Worm (Caenorhabditis elegans) whole organism, late embryonic: ENCODE data around the gene ceh-79.

Experiments
- C08G9.2 ChIP-seq: sonication (generic microtip); optimal IDR thresholded peaks from 2 replicates; lab custom pipeline; 2016; ENCODE audit warnings: mild to moderate bottlenecking, missing genetic modification characterization, moderate library complexity, missing compliant biosample characterization
- C38D4.7 ChIP-seq: fragments of 200-800 bp; sonication (Bioruptor generic); optimal IDR thresholded peaks from 2 replicates; lab custom pipeline; 2018; ENCODE audit warnings: mild to moderate bottlenecking, missing genetic modification characterization, moderate library complexity, missing compliant biosample characterization
- F13H6.1 ChIP-seq: sonication (generic microtip); optimal IDR thresholded peaks from 2 replicates; lab custom pipeline; 2016; ENCODE audit warnings: missing genetic modification characterization, missing compliant biosample characterization
- K09A11.1 ChIP-seq: sonication (generic microtip); optimal IDR thresholded peaks from 2 replicates; lab custom pipeline; 2017; ENCODE audit warnings: antibody characterized with exemption, mild to moderate bottlenecking, missing genetic modification characterization, missing compliant biosample characterization; ENCODE audit not compliant: insufficient read depth
- ama-1 ChIP-seq: fragments of 150-350 bp; optimal IDR thresholded peaks from 2 replicates; lab custom pipeline; 2014
- ceh-14 ChIP-seq: sonication (generic microtip); optimal IDR thresholded peaks from 2 replicates; lab custom pipeline; 2016; ENCODE audit warnings: missing genotype, missing genetic modification characterization, missing compliant biosample characterization
- ceh-2 ChIP-seq: sonication (generic microtip); optimal IDR thresholded peaks from 2 replicates; lab custom pipeline; 2016; ENCODE audit warnings: missing genotype, missing genetic modification characterization, missing compliant biosample characterization
- ceh-22 ChIP-seq: sonication (generic microtip); optimal IDR thresholded peaks from 2 replicates; lab custom pipeline; 2017; ENCODE audit warnings: missing biosample characterization, missing genetic modification characterization
- ceh-30 ChIP-seq: fragments of 150-350 bp; optimal IDR thresholded peaks from 2 replicates; lab custom pipeline; 2014; ENCODE audit warnings: missing biosample characterization, missing genetic modification characterization
- ceh-31 ChIP-seq: sonication (generic microtip); optimal IDR thresholded peaks from 2 replicates; lab custom pipeline; 2016; ENCODE audit warnings: missing genetic modification characterization, missing compliant biosample characterization
- ceh-34 ChIP-seq: sonication (generic microtip); optimal IDR thresholded peaks from 2 replicates; lab custom pipeline; 2016; ENCODE audit warnings: mild to moderate bottlenecking, missing genetic modification characterization, missing compliant biosample characterization
- ceh-6 ChIP-seq: fragments of 200-800 bp; sonication (Bioruptor generic); optimal IDR thresholded peaks from 2 replicates; lab custom pipeline; 2018; ENCODE audit warnings: mild to moderate bottlenecking, missing genetic modification characterization, missing compliant biosample characterization
- che-1 ChIP-seq: sonication (generic microtip); optimal IDR thresholded peaks from 2 replicates; lab custom pipeline; 2016; ENCODE audit warnings: mild to moderate bottlenecking, missing genetic modification characterization, missing compliant biosample characterization
- dmd-4 ChIP-seq: sonication (generic microtip); optimal IDR thresholded peaks from 2 replicates; lab custom pipeline; 2016; ENCODE audit warnings: borderline replicate concordance, missing genetic modification characterization, missing compliant biosample characterization
- ets-4 ChIP-seq: sonication (generic microtip); optimal IDR thresholded peaks from 2 replicates; lab custom pipeline; 2016; ENCODE audit warnings: missing genetic modification characterization, missing compliant biosample characterization
- fkh-10 ChIP-seq: fragments of 150-350 bp; optimal IDR thresholded peaks from 2 replicates; lab custom pipeline; 2014; ENCODE audit warnings: missing biosample characterization, missing genetic modification reagents, missing genetic modification characterization
- hlh-13 ChIP-seq: fragments of 200-800 bp; sonication (Bioruptor generic); optimal IDR thresholded peaks from 2 replicates; lab custom pipeline; 2018; ENCODE audit warnings: mild to moderate bottlenecking, missing genetic modification characterization, missing compliant biosample characterization
- hlh-30 ChIP-seq: sonication (generic microtip); optimal IDR thresholded peaks from 2 replicates; lab custom pipeline; 2017; ENCODE audit warnings: antibody characterized with exemption, missing genetic modification characterization, missing compliant biosample characterization; ENCODE audit not compliant: insufficient read depth
- hlh-6 ChIP-seq: sonication (generic microtip); optimal IDR thresholded peaks from 2 replicates; lab custom pipeline; 2016; ENCODE audit warnings: missing genotype, missing genetic modification characterization, missing compliant biosample characterization
- hlh-8 ChIP-seq: sonication (generic microtip); optimal IDR thresholded peaks from 2 replicates; lab custom pipeline; 2016; ENCODE audit warnings: missing genotype, missing genetic modification characterization, missing compliant biosample characterization
- mec-3 ChIP-seq: sonication (generic microtip); optimal IDR thresholded peaks from 2 replicates; lab custom pipeline; 2016; ENCODE audit warnings: borderline replicate concordance, missing genetic modification characterization, missing compliant biosample characterization
- nhr-11 ChIP-seq: fragments of 150-350 bp; optimal IDR thresholded peaks from 2 replicates; lab custom pipeline; 2014; ENCODE audit warnings: missing biosample characterization, missing genetic modification characterization
- odd-2 ChIP-seq: sonication (generic microtip); optimal IDR thresholded peaks from 2 replicates; lab custom pipeline; 2017; ENCODE audit warnings: antibody characterized with exemption, mild to moderate bottlenecking, missing genetic modification characterization, missing compliant biosample characterization
- pag-3 ChIP-seq: sonication (generic microtip); optimal IDR thresholded peaks from 2 replicates; lab custom pipeline; 2016; ENCODE audit warnings: missing compliant biosample characterization, missing genetic modification characterization, borderline replicate concordance
- pat-9 ChIP-seq: fragments of 200-800 bp; sonication (Bioruptor generic); optimal IDR thresholded peaks from 2 replicates; lab custom pipeline; 2018; ENCODE audit warnings: mild to moderate bottlenecking, missing genetic modification characterization, moderate library complexity, missing compliant biosample characterization
- pqm-1 ChIP-seq: sonication (generic microtip); optimal IDR thresholded peaks from 2 replicates; lab custom pipeline; 2016; ENCODE audit warnings: missing genetic modification characterization, missing compliant biosample characterization
- sdc-2 ChIP-seq: sonication (generic microtip); optimal IDR thresholded peaks from 2 replicates; lab custom pipeline; 2016; ENCODE audit warnings: missing genotype, missing genetic modification characterization, missing compliant biosample characterization
- sox-2 ChIP-seq: fragments of 200-800 bp; sonication (Bioruptor generic); IDR thresholded peaks from 2 replicates; pipeline ENCODE4 v1.3.6; 2022; ENCODE audit warnings: missing genetic modification reagents, missing genetic modification characterization, missing compliant biosample characterization
- syd-9 ChIP-seq: sonication (generic microtip); optimal IDR thresholded peaks from 2 replicates; lab custom pipeline; 2016; ENCODE audit warnings: mild to moderate bottlenecking, missing genetic modification characterization, moderate library complexity, missing compliant biosample characterization
- tbx-2 ChIP-seq: sonication (generic microtip); optimal IDR thresholded peaks from 2 replicates; lab custom pipeline; 2016; ENCODE audit warnings: missing genetic modification characterization, missing compliant biosample characterization
- ttx-3 ChIP-seq: sonication (generic microtip); optimal IDR thresholded peaks from 2 replicates; lab custom pipeline; 2016; ENCODE audit warnings: missing genetic modification reagents, missing genetic modification characterization, missing compliant biosample characterization
- unc-42 ChIP-seq: sonication (generic microtip); optimal IDR thresholded peaks from 2 replicates; lab custom pipeline; 2016; ENCODE audit warnings: missing genotype, missing genetic modification characterization, missing compliant biosample characterization
- unc-55 ChIP-seq: sonication (generic microtip); optimal IDR thresholded peaks from 2 replicates; lab custom pipeline; 2017; ENCODE audit warnings: missing biosample characterization, missing genetic modification reagents, missing genetic modification characterization
- unc-86 ChIP-seq: sonication (generic microtip); optimal IDR thresholded peaks from 2 replicates; lab custom pipeline; 2016; ENCODE audit warnings: missing genetic modification characterization, missing compliant biosample characterization

The ceh-79 gene

DNA sequence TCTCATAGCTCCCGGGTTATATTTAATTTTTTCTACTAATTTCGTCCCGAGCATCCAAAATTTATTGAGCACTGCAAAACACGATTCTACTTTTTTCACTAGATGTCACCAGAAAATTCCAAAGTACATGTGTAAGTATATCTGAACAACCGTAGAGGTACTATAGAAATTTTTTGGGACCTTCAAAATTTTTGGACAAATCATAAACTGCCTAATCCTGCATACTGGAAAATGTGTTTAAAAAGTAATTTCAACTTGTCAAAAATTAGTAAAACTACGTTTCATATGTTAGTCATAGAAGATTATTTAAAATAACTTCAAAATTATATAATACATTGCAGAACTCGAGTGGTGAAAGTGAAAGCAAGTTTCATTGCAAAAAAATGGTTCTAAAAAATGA is 15.1 kb upstream of the ceh-79 start:
- no peak for TF ChIP-seq tbx-2
- TF ChIP-seq ceh-30 (tag; lab: Kevin White, UChicago), result no peak
- TF ChIP-seq K09A11.1 (tag; lab: Kevin White, UChicago), result no peak
- no peak for TF ChIP-seq mec-3 (tag; lab: Kevin White, UChicago)
- TF ChIP-seq ama-1 (lab: Kevin White, UChicago), result no peak

DNA sequence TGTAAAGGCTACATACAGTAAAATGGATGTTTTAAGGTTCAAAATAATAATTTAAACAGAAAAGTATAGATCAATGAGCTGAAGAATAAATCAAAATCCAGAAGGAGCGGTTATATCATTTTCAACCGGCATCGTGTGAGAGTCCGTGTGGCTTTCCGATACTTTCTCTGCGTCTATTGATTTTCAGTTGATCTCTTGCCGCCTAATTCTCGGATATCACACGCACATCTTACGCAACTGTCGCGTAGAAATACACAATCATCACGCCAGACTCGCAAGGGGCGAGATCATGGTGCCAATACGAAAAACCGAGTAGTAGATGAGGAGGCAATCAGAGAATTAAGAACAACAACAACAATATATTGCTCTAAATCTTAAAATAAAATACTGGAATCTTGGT is 12.8 kb upstream of the ceh-79 start:
- TF ChIP-seq unc-55 (GFP tag; lab: Kevin White, UChicago), result peak; percentile 6
- no peak for TF ChIP-seq hlh-13

DNA sequence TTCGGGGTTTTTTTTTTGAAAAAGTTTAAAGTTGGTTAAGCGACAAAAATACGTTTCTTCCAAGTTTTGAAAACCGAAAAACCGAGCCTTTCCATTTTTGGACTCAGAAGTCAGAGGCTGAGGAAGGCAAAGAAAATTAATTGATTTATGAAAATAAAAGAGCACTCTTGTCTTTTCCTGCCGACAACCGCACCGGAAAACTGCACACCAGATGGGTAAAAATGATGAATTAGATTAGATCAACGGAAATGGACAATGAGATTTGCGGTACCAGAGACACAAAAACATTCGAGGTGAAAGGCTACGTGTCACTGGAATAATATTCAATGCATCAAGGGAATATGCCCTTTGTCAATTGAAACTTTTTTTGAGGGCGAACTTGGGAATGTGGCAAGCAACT is 7.1 kb upstream of the ceh-79 start:
- TF ChIP-seq pat-9 (tag; lab: Kevin White, UChicago) (no peak), unc-42 (peak; percentile 73), ceh-14 (no peak)

DNA sequence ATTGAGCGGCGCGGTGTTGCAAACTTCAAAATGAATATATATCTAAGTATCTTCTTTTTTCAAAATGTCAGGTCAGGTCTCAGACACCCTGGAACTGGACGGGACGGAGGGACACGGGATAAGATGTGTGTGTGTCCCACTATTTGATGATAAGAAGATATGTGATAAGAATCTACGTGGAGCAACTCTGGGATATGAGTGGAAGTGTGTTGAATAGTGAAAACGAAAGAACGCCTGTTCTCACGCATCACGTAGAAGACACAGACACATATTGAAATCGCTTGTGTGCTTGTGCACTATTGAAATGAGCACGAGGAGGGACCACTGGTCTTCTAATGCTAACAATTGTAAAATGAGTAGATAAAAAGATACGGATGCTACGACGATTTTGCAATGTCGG is 5.8 kb upstream of the ceh-79 start, which contains the start of gene uig-1:
uig-1 (minus strand) TSS at position 120 of the 400 bp plus-strand sequence.
- TF ChIP-seq ets-4 (tag; lab: Kevin White, UChicago) (no peak), ceh-6 (GFP tag; lab: Kevin White, UChicago) (no peak), F13H6.1 (no peak), ceh-31 (tag; lab: Kevin White, UChicago) (no peak), sdc-2 (tag; lab: Kevin White, UChicago) (no peak), C08G9.2 (tag; lab: Kevin White, UChicago) (no peak), pag-3 (tag; lab: Kevin White, UChicago) (no peak), sox-2 (GFP tag; lab: Robert Waterston, UW) (no peak), pqm-1 (tag; lab: Kevin White, UChicago) (no peak), unc-42 (no peak), mec-3 (tag; lab: Kevin White, UChicago) (no peak), ceh-2 (no peak), syd-9 (tag; lab: Kevin White, UChicago) (no peak), dmd-4 (no peak)

DNA sequence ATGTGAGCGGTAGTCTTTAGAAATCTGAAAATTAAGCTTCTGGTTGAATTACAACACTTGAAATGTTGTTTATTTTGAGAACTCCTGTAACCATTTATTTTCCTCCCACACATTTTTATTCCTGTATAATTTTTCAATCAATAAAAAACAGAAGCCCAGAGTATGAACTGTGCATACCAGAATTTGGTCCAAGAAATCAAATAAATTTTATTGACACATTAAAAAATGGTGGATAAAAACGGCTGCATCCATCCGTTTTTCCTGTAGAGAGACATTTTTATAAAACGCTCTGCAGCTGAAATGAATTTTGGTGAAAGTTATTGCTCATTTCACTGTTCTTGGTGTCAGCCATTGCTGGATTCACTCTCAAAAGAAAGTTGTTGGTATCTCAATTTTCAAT is 4.4 kb upstream of the ceh-79 start, which contains the start of gene C26E1.1:
C26E1.1 (plus strand) TSS at position 301 of the 400 bp plus-strand sequence.
- TF ChIP-seq ceh-22 (tag; lab: Kevin White, UChicago), result no peak
- TF ChIP-seq nhr-11 (tag; lab: Kevin White, UChicago), result no peak
- no peak for TF ChIP-seq mec-3 (tag; lab: Kevin White, UChicago)
- TF ChIP-seq hlh-8, result no peak
- no peak for TF ChIP-seq fkh-10 (GFP tag; lab: Kevin White, UChicago)
- TF ChIP-seq sdc-2 (tag; lab: Kevin White, UChicago), result no peak
- TF ChIP-seq dmd-4, result no peak
- TF ChIP-seq C38D4.7 (GFP tag; lab: Kevin White, UChicago), result no peak

DNA sequence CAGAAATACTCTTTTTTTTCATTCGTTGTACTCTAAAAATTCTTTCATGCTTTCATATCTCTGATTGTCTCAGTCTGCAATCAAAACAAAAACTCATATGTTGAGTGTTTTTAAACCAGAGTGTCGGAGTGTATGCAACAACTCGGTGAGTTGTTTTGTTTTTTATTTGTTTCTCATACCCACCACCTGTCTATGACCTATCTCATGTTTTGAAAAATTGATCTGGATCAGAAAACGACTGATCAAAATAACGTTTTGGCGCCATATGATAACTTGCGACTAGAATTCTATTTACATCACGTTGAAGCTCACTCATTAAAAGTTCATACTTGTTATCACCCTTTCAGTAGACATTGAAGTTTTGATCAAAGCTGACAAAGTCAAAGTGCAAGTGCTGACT is 2.9 kb upstream of the ceh-79 start:
- TF ChIP-seq unc-42 (no peak), unc-86 (tag; lab: Kevin White, UChicago) (no peak), ttx-3 (tag; lab: Kevin White, UChicago) (no peak), hlh-6 (tag; lab: Kevin White, UChicago) (no peak), ama-1 (lab: Kevin White, UChicago) (no peak), tbx-2 (no peak), odd-2 (no peak), sox-2 (GFP tag; lab: Robert Waterston, UW) (no peak)

DNA sequence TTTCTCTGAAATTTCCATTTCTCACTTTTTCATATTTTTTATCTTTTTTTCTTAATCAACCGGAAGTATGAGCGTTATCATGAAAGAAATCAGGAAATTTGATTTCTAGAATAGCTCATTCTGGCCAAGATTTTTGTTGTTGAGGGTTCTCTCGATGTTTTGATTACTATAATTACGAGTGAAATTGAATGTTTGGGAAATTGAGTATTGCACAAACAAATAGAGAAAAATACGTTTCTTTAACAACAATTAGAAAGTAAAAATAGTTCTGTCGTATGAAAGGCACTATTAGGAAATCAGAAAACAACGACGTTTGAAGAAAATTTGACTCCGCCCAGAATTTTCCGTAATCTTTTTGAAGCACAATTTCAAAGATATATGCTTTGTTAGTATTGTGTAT is 2.2 kb upstream of the ceh-79 start:
- no peak for TF ChIP-seq hlh-30 (tag; lab: Kevin White, UChicago)
- no peak for TF ChIP-seq pag-3 (tag; lab: Kevin White, UChicago)
- TF ChIP-seq F13H6.1, result no peak
- TF ChIP-seq che-1 (tag; lab: Kevin White, UChicago), result no peak
- no peak for TF ChIP-seq C08G9.2 (tag; lab: Kevin White, UChicago)
- no peak for TF ChIP-seq pat-9 (tag; lab: Kevin White, UChicago)
- no peak for TF ChIP-seq ceh-34 (tag; lab: Kevin White, UChicago)
